Fruit fly (Drosophila melanogaster) Kc167 (cell line): ENCODE measurements around the gene Pde11.

ENCODE experiments used
- Sin3A ChIP-seq: fragments of >200 bp; optimal IDR thresholded peaks from 2 replicates; lab custom pipeline; 2018; ENCODE audit warnings: missing external identifiers
- insv ChIP-seq: fragments of >200 bp; optimal IDR thresholded peaks from 3 replicates; lab custom pipeline; 2018; ENCODE audit warnings: missing external identifiers
- psq ChIP-seq: fragments of >200 bp; optimal IDR thresholded peaks from 2 replicates; lab custom pipeline; 2017; ENCODE audit warnings: missing external identifiers

DNA sequence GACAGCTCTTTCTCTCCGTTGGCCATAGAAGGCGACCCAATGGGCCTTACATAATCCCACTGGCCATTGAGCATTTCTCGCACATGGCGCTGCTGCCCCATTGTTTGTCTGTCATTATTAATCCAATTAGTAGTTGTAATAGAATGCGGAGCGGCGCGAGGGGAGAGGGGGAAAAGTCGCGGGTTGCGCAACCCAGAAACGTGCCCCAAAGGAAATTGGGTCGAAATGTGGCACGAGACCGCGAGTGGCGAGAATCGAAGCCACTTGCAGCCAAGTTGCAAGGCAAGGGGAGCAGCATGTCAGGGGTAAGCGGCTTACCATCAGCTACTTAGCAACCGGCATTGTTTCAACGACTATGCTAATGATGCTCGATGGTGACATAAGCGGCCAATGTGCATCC is 34.2 kb upstream of the Pde11 start:
- TF ChIP-seq insv (no peak), Sin3A (lab: Kevin White, UChicago) (no peak), psq (lab: Kevin White, UChicago) (no peak)
